Worm (Caenorhabditis elegans): Measurements from ENCODE around the gene F13E9.13.

Gene F13E9.13

ce11 chrIV:10876844-10877243 lies 4.5 kb upstream of the F13E9.13 start, which contains the start of gene fipr-14:
Gene fipr-14 (plus strand): TSS chrIV:10877144.
- TF ChIP-seq nhr-90 (tag; optimal IDR thresholded peaks at IDR 0.05; ENCODE audit: poor library complexity) (no peak), zip-4 (GFP tag; optimal IDR thresholded peaks at IDR 0.05) (no peak), unc-86 (tag; optimal IDR thresholded peaks at IDR 0.05) (no peak), nhr-77 (tag; optimal IDR thresholded peaks at IDR 0.05) (no peak), ets-5 (GFP tag; IDR thresholded peaks at IDR 0.05) (no peak), dpl-1 (GFP tag; optimal IDR thresholded peaks at IDR 0.05) (no peak), ceh-63 (GFP tag; optimal IDR thresholded peaks at IDR 0.05) (no peak), pqm-1 (tag; optimal IDR thresholded peaks at IDR 0.05) (no peak), mef-2 (tag; optimal IDR thresholded peaks at IDR 0.05) (no peak), fkh-10 (GFP tag; optimal IDR thresholded peaks at IDR 0.05) (no peak), aly-2 (tag; optimal IDR thresholded peaks at IDR 0.05) (no peak), ceh-88 (GFP tag; IDR thresholded peaks at IDR 0.05) (no peak), nhr-11 (tag; optimal IDR thresholded peaks at IDR 0.05) (no peak), ceh-82 (tag; optimal IDR thresholded peaks at IDR 0.05) (no peak), mep-1 (tag; optimal IDR thresholded peaks at IDR 0.05) (no peak), Y116A8C.19 (tag; optimal IDR thresholded peaks at IDR 0.05; ENCODE audit: borderline replicate concordance) (no peak), ztf-11 (tag; optimal IDR thresholded peaks at IDR 0.05) (no peak)

- TF ChIP-seq swsn-7 (tag; optimal IDR thresholded peaks at IDR 0.05) (no peak), ztf-11 (tag; optimal IDR thresholded peaks at IDR 0.05) (no peak), nhr-20 (tag; optimal IDR thresholded peaks at IDR 0.05) (no peak), skn-1 (tag; optimal IDR thresholded peaks at IDR 0.05) (no peak), Y116A8C.19 (tag; optimal IDR thresholded peaks at IDR 0.05; ENCODE audit: borderline replicate concordance) (no peak), grh-1 (GFP tag; IDR thresholded peaks at IDR 0.05) (no peak), ces-1 (GFP tag; optimal IDR thresholded peaks at IDR 0.05) (no peak), alr-1 (tag; optimal IDR thresholded peaks at IDR 0.05; ENCODE audit: borderline replicate concordance) (no peak), ets-5 (GFP tag; IDR thresholded peaks at IDR 0.05) (no peak), zip-4 (GFP tag; optimal IDR thresholded peaks at IDR 0.05) (no peak), vab-15 (tag; optimal IDR thresholded peaks at IDR 0.05) (no peak), elt-2 (tag; optimal IDR thresholded peaks at IDR 0.05) (no peak), hlh-4 (tag; optimal IDR thresholded peaks at IDR 0.05) (no peak), lin-13 (GFP tag; optimal IDR thresholded peaks at IDR 0.05) (no peak), snpc-4 (tag; optimal IDR thresholded peaks at IDR 0.05) (no peak), blmp-1 (tag; optimal IDR thresholded peaks at IDR 0.05) (no peak), egl-27 (tag; optimal IDR thresholded peaks at IDR 0.05) (no peak), ztf-4 (tag; optimal IDR thresholded peaks at IDR 0.05) (no peak), mep-1 (tag; optimal IDR thresholded peaks at IDR 0.05) (no peak), hlh-17 (GFP tag; optimal IDR thresholded peaks at IDR 0.05; ENCODE audit: borderline replicate concordance) (no peak)
Observed at ce11 chrIV:10879542-10879941, 1.8 kb upstream of the F13E9.13 start, which contains the start of gene sdz-13. Gene sdz-13 (minus strand): TSS chrIV:10879642.

ce11 chrIV:10880264-10880663 lies 1.1 kb upstream of the F13E9.13 start, which contains the start of gene fipr-15:
Gene fipr-15 (plus strand): TSS chrIV:10880564.
- TF ChIP-seq snpc-4 (tag; optimal IDR thresholded peaks at IDR 0.05) (no peak), ztf-4 (tag; optimal IDR thresholded peaks at IDR 0.05) (no peak), ceh-88 (GFP tag; IDR thresholded peaks at IDR 0.05) (no peak), F16B12.6 (tag; optimal IDR thresholded peaks at IDR 0.05) (no peak), aly-2 (tag; optimal IDR thresholded peaks at IDR 0.05) (no peak), irx-1 (tag; optimal IDR thresholded peaks at IDR 0.05) (no peak), pqm-1 (tag; optimal IDR thresholded peaks at IDR 0.05) (no peak), mef-2 (tag; optimal IDR thresholded peaks at IDR 0.05) (no peak), vab-15 (tag; optimal IDR thresholded peaks at IDR 0.05) (no peak), alr-1 (tag; optimal IDR thresholded peaks at IDR 0.05; ENCODE audit: borderline replicate concordance) (no peak), unc-98 (GFP tag; IDR thresholded peaks at IDR 0.05) (no peak), pax-3 (tag; optimal IDR thresholded peaks at IDR 0.05) (no peak)

ce11 chrIV:10884263-10884662 lies 2.9 kb downstream of the F13E9.13 start, which contains the start of gene F13E9.5:
Gene F13E9.5 (minus strand): TSS chrIV:10884363.
- no peak for TF ChIP-seq pag-3 (tag; optimal IDR thresholded peaks at IDR 0.05; ENCODE audit: borderline replicate concordance, insufficient read depth)
- no peak for TF ChIP-seq efl-3 (GFP tag; optimal IDR thresholded peaks at IDR 0.05)
- TF ChIP-seq irx-1 (tag; optimal IDR thresholded peaks at IDR 0.05) = no peak
- TF ChIP-seq grh-1 (GFP tag; IDR thresholded peaks at IDR 0.05) = no peak
- no peak for TF ChIP-seq dsc-1 (tag; optimal IDR thresholded peaks at IDR 0.05)
- no peak for TF ChIP-seq tlp-1 (tag; optimal IDR thresholded peaks at IDR 0.05)
- TF ChIP-seq fkh-4 (tag; optimal IDR thresholded peaks at IDR 0.05; ENCODE audit: borderline replicate concordance) = no peak
- TF ChIP-seq zag-1 (tag; optimal IDR thresholded peaks at IDR 0.05) = no peak
- TF ChIP-seq nhr-90 (tag; optimal IDR thresholded peaks at IDR 0.05; ENCODE audit: poor library complexity) = no peak
- no peak for TF ChIP-seq lsy-2 (tag; optimal IDR thresholded peaks at IDR 0.05)
- no peak for TF ChIP-seq swsn-7 (tag; optimal IDR thresholded peaks at IDR 0.05)
- TF ChIP-seq ama-1 (optimal IDR thresholded peaks at IDR 0.05) = no peak
- TF ChIP-seq ceh-8 (GFP tag; optimal IDR thresholded peaks at IDR 0.05) = no peak
- TF ChIP-seq nhr-20 (tag; optimal IDR thresholded peaks at IDR 0.05) = no peak
- no peak for TF ChIP-seq dpl-1 (GFP tag; optimal IDR thresholded peaks at IDR 0.05)
- no peak for TF ChIP-seq lir-3 (tag; optimal IDR thresholded peaks at IDR 0.05; ENCODE audit: poor library complexity)
